Worm (Caenorhabditis elegans): ENCODE data around the gene srd-25.

DNA sequence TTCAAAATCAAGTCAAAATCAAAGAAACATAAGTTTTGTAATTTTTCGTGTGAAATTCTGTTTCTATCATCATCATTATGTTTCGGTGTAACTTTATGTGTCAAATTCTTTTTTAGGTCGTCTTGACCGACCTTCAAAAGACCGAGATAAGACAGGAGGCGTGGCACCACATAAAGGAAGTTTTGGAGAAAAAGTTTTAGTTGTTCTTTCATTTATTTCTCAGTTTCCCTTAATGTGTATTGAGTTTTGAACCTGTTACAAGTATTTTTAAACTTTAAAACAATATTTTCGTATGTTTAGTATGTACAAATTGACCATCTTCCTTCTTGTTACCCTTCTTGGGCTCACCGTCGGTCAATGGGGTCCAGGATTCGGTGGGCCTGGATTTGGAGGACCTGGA is 7.2 kb upstream of the srd-25 start, which contains the start of gene grsp-4:
- no peak for TF ChIP-seq him-1 (tag; optimal IDR thresholded peaks at IDR 0.05)
- TF ChIP-seq dao-5 (tag; optimal IDR thresholded peaks at IDR 0.05) = no peak

Measured in whole organism, L4/young adult.